Fruit fly (Drosophila melanogaster) whole organism, embryonic: ENCODE measurements around the gene BNIP3.
A peak's percentile ranks its signal among the peaks of the same experiment; 100 is the strongest.

Experiments
- CG10321 ChIP-seq: fragments of 200-800 bp; sonication (Bioruptor generic); IDR thresholded peaks from 2 replicates; pipeline ENCODE4 v1.3.6; 2022; ENCODE audit warnings: missing biosample characterization, missing genetic modification characterization
- CG10959 ChIP-seq: fragments of 200-800 bp; sonication (Bioruptor generic); IDR thresholded peaks from 2 replicates; pipeline ENCODE4 v1.3.6; 2022; ENCODE audit warnings: missing biosample characterization, missing genetic modification characterization
- CG10979 ChIP-seq: fragments of 200-800 bp; sonication (Bioruptor generic); optimal IDR thresholded peaks from 2 replicates; lab custom pipeline; 2018; ENCODE audit warnings: missing biosample characterization, mild to moderate bottlenecking, missing genetic modification characterization, moderate library complexity
- CG14050 ChIP-seq: fragments of 200-800 bp; sonication (Bioruptor generic); IDR thresholded peaks from 3 replicates; pipeline ENCODE4 v1.3.6; 2022; ENCODE audit warnings: missing biosample characterization, missing genetic modification characterization
- CG18476 ChIP-seq: fragments of 200-800 bp; sonication (Bioruptor generic); optimal IDR thresholded peaks from 2 replicates; lab custom pipeline; 2016; ENCODE audit warnings: missing biosample characterization, mild to moderate bottlenecking, missing genetic modification characterization
- CG18599 ChIP-seq: fragments of 200-800 bp; sonication (Bioruptor generic); optimal IDR thresholded peaks from 3 replicates; lab custom pipeline; 2017; ENCODE audit warnings: missing biosample characterization, missing genetic modification characterization, mild to moderate bottlenecking, moderate library complexity, missing genetic modification reagents
- CG2202 ChIP-seq: fragments of 200-800 bp; sonication (Bioruptor generic); optimal IDR thresholded peaks from 2 replicates; lab custom pipeline; 2018; ENCODE audit warnings: missing biosample characterization, mild to moderate bottlenecking, missing genetic modification characterization
- CG2889 ChIP-seq: fragments of 200-800 bp; sonication (Bioruptor generic); IDR thresholded peaks from 3 replicates; pipeline ENCODE4 v1.3.6; 2022; ENCODE audit warnings: missing biosample characterization, missing genetic modification characterization
- CG4404 ChIP-seq: fragments of 200-800 bp; sonication (Bioruptor generic); IDR thresholded peaks from 2 replicates; pipeline ENCODE4 v1.3.6; 2022; ENCODE audit warnings: missing biosample characterization, missing genetic modification characterization
- CG4820 ChIP-seq: fragments of 200-800 bp; sonication (Bioruptor generic); optimal IDR thresholded peaks from 3 replicates; lab custom pipeline; 2016; ENCODE audit warnings: missing biosample characterization, missing genetic modification characterization
- CG6791 ChIP-seq: fragments of 200-800 bp; sonication (Bioruptor generic); IDR thresholded peaks from 3 replicates; pipeline ENCODE4 v1.3.6; 2022; ENCODE audit warnings: missing biosample characterization, missing genetic modification characterization; ENCODE audit not compliant: partially characterized antibody
- CG7839 ChIP-seq: fragments of 200-800 bp; sonication (Bioruptor generic); optimal IDR thresholded peaks from 3 replicates; lab custom pipeline; 2018; ENCODE audit warnings: missing biosample characterization, mild to moderate bottlenecking, missing genetic modification characterization, moderate library complexity
- CG8388 ChIP-seq: fragments of 200-800 bp; sonication (Bioruptor generic); optimal IDR thresholded peaks from 2 replicates; lab custom pipeline; 2019; ENCODE audit warnings: missing biosample characterization, mild to moderate bottlenecking, missing genetic modification characterization, moderate library complexity
- CG8765 ChIP-seq: fragments of 200-800 bp; sonication (Bioruptor generic); IDR thresholded peaks from 2 replicates; pipeline ENCODE4 v1.3.6; 2022; ENCODE audit warnings: missing biosample characterization, missing genetic modification characterization
- CG9437 ChIP-seq: fragments of 200-800 bp; sonication (Bioruptor generic); optimal IDR thresholded peaks from 2 replicates; lab custom pipeline; 2018; ENCODE audit warnings: missing biosample characterization, mild to moderate bottlenecking, missing genetic modification characterization
- Dbx ChIP-seq: fragments of 200-800 bp; sonication (Bioruptor generic); IDR thresholded peaks from 3 replicates; pipeline ENCODE4 v1.3.6; 2022; ENCODE audit warnings: missing biosample characterization, missing genetic modification characterization
- Dip3 ChIP-seq: fragments of 200-800 bp; sonication (Bioruptor generic); optimal IDR thresholded peaks from 3 replicates; lab custom pipeline; 2016; ENCODE audit warnings: missing biosample characterization, missing genetic modification characterization
- ERR ChIP-seq: fragments of 200-800 bp; sonication (Bioruptor generic); optimal IDR thresholded peaks from 2 replicates; lab custom pipeline; 2016; ENCODE audit warnings: missing biosample characterization, missing genetic modification characterization
- H2.0 ChIP-seq: fragments of 200-800 bp; sonication (Bioruptor generic); IDR thresholded peaks from 2 replicates; pipeline ENCODE4 v1.3.6; 2022; ENCODE audit warnings: missing biosample characterization, missing genetic modification characterization
- HLH4C ChIP-seq: fragments of 200-800 bp; sonication (Bioruptor generic); IDR thresholded peaks from 3 replicates; pipeline ENCODE4 v1.3.6; 2022; ENCODE audit warnings: missing biosample characterization, missing genetic modification characterization; ENCODE audit not compliant: partially characterized antibody
- HLH54F ChIP-seq: fragments of 200-800 bp; sonication (Bioruptor generic); optimal IDR thresholded peaks from 3 replicates; lab custom pipeline; 2016; ENCODE audit warnings: missing biosample characterization, missing genetic modification characterization
- Hand ChIP-seq: fragments of 200-800 bp; sonication (Bioruptor generic); optimal IDR thresholded peaks from 2 replicates; lab custom pipeline; 2017; ENCODE audit warnings: mild to moderate bottlenecking, missing biosample characterization, missing genetic modification reagents, missing genetic modification characterization
- Hr51 ChIP-seq, 2 experiments: fragments of 200-800 bp; sonication (Bioruptor generic); optimal IDR thresholded peaks; 2 replicates in 1 of 2; 3 replicates in 1 of 2; lab custom pipeline; 2016 to 2018; ENCODE audit warnings: missing biosample characterization in 2 of 2, missing genetic modification characterization in 2 of 2, mild to moderate bottlenecking in 1 of 2, moderate library complexity in 1 of 2
- Lpt ChIP-seq: fragments of >200 bp; optimal IDR thresholded peaks from 2 replicates; lab custom pipeline; 2018; ENCODE audit warnings: missing biosample characterization, missing genetic modification characterization
- Med ChIP-seq: fragments of 200-800 bp; sonication (Bioruptor generic); peaks from one replicate; lab custom pipeline; 2016; ENCODE audit warnings: missing biosample characterization, missing genetic modification characterization, mild to moderate bottlenecking, inconsistent platforms, moderate library complexity
- Meics ChIP-seq: fragments of 200-800 bp; sonication (Bioruptor generic); optimal IDR thresholded peaks from 2 replicates; lab custom pipeline; 2017; ENCODE audit warnings: missing biosample characterization, mild to moderate bottlenecking, missing genetic modification characterization
- NFAT ChIP-seq: fragments of 200-800 bp; sonication (Bioruptor generic); IDR thresholded peaks from 2 replicates; pipeline ENCODE4 v1.3.6; 2022; ENCODE audit warnings: missing biosample characterization, missing genetic modification characterization
- Nf-YB ChIP-seq: fragments of 200-800 bp; sonication (Bioruptor generic); optimal IDR thresholded peaks from 3 replicates; lab custom pipeline; 2019; ENCODE audit warnings: missing biosample characterization, mild to moderate bottlenecking, missing genetic modification characterization, moderate library complexity
- Nf-YC ChIP-seq: fragments of 200-800 bp; optimal IDR thresholded peaks from 3 replicates; lab custom pipeline; 2019; ENCODE audit warnings: missing biosample characterization, mild to moderate bottlenecking, missing genetic modification characterization, moderate library complexity
- Optix ChIP-seq: fragments of 200-800 bp; sonication (Bioruptor generic); IDR thresholded peaks from 3 replicates; pipeline ENCODE4 v1.3.6; 2022; ENCODE audit warnings: missing biosample characterization, missing genetic modification characterization
- Rx ChIP-seq: fragments of 200-800 bp; sonication (Bioruptor generic); IDR thresholded peaks from 2 replicates; pipeline ENCODE4 v1.3.6; 2022; ENCODE audit warnings: missing biosample characterization, missing genetic modification characterization
- Sox102F ChIP-seq: fragments of 200-800 bp; sonication (Bioruptor generic); optimal IDR thresholded peaks from 2 replicates; lab custom pipeline; 2018; ENCODE audit warnings: missing biosample characterization, mild to moderate bottlenecking, missing genetic modification characterization, moderate library complexity
- Taf1 ChIP-seq: fragments of 200-800 bp; sonication (Bioruptor generic); IDR thresholded peaks from 2 replicates; pipeline ENCODE4 v1.3.6; 2022; ENCODE audit warnings: missing biosample characterization, missing genetic modification characterization
- Xrp1 ChIP-seq: fragments of 200-800 bp; sonication (Bioruptor generic); IDR thresholded peaks from 2 replicates; pipeline ENCODE4 v1.3.6; 2022; ENCODE audit warnings: missing biosample characterization, missing genetic modification characterization
- ato ChIP-seq: fragments of 200-800 bp; sonication (Bioruptor generic); IDR thresholded peaks from 2 replicates; pipeline ENCODE4 v1.3.6; 2022; ENCODE audit warnings: missing biosample characterization, missing genetic modification characterization; ENCODE audit not compliant: partially characterized antibody
- bowl ChIP-seq: fragments of 200-800 bp; sonication (Bioruptor generic); IDR thresholded peaks from 2 replicates; pipeline ENCODE4 v1.3.6; 2022; ENCODE audit warnings: missing biosample characterization, missing genetic modification characterization
- cad ChIP-seq: fragments of >200 bp; optimal IDR thresholded peaks from 2 replicates; lab custom pipeline; 2017; ENCODE audit warnings: missing biosample characterization, missing genetic modification characterization
- caup ChIP-seq: fragments of 200-800 bp; sonication (Bioruptor generic); optimal IDR thresholded peaks from 3 replicates; lab custom pipeline; 2017; ENCODE audit warnings: missing biosample characterization, mild to moderate bottlenecking, missing genetic modification characterization, moderate library complexity; ENCODE audit not compliant: severe bottlenecking
- chm ChIP-seq: fragments of 200-800 bp; sonication (Bioruptor generic); IDR thresholded peaks from 2 replicates; pipeline ENCODE4 v1.3.6; 2022; ENCODE audit warnings: missing biosample characterization, missing genetic modification characterization
- dimm ChIP-seq: fragments of 200-800 bp; sonication (Bioruptor generic); IDR thresholded peaks from 2 replicates; pipeline ENCODE4 v1.3.6; 2022; ENCODE audit warnings: missing biosample characterization, missing genetic modification characterization
- ems ChIP-seq: fragments of 200-800 bp; sonication (Bioruptor generic); optimal IDR thresholded peaks from 3 replicates; lab custom pipeline; 2016; ENCODE audit warnings: missing biosample characterization, missing genetic modification characterization
- esg ChIP-seq: fragments of 200-800 bp; sonication (Bioruptor generic); conservative IDR thresholded peaks from 2 replicates; pipeline ENCODE4 v1.3.6; 2022; ENCODE audit warnings: missing biosample characterization, missing genetic modification characterization
- ham ChIP-seq: fragments of 200-800 bp; sonication (Bioruptor generic); IDR thresholded peaks from 2 replicates; pipeline ENCODE4 v1.3.6; 2022; ENCODE audit warnings: missing biosample characterization, missing genetic modification characterization
- nerfin-2 ChIP-seq: fragments of 200-800 bp; sonication (Bioruptor generic); IDR thresholded peaks from 2 replicates; pipeline ENCODE4 v1.3.6; 2022; ENCODE audit warnings: missing biosample characterization, missing genetic modification characterization; ENCODE audit not compliant: partially characterized antibody
- psq ChIP-seq: fragments of 200-800 bp; sonication (Bioruptor generic); optimal IDR thresholded peaks from 2 replicates; lab custom pipeline; 2017; ENCODE audit warnings: missing biosample characterization, missing genetic modification characterization
- seq ChIP-seq: fragments of 200-800 bp; sonication (Bioruptor generic); IDR thresholded peaks from 2 replicates; pipeline ENCODE4 v1.3.6; 2022; ENCODE audit warnings: missing biosample characterization, missing genetic modification characterization
- sob ChIP-seq: fragments of 200-800 bp; sonication (Bioruptor generic); IDR thresholded peaks from 2 replicates; pipeline ENCODE4 v1.3.6; 2022; ENCODE audit warnings: missing biosample characterization, missing genetic modification characterization
- stc ChIP-seq: fragments of 200-800 bp; sonication (Bioruptor generic); IDR thresholded peaks from 2 replicates; pipeline ENCODE4 v1.3.6; 2022; ENCODE audit warnings: missing biosample characterization, missing genetic modification characterization
- tll ChIP-seq, 2 experiments: fragments of 200-800 bp in 1 of 2; fragments of >200 bp in 1 of 2; sonication (Bioruptor generic) in 1 of 2; optimal IDR thresholded peaks; 2 replicates each; lab custom pipeline; 2017 to 2019; ENCODE audit warnings: missing biosample characterization in 2 of 2, missing genetic modification characterization in 2 of 2, mild to moderate bottlenecking in 1 of 2, moderate library complexity in 1 of 2
- ttk ChIP-seq: fragments of 200-800 bp; sonication (Bioruptor generic); IDR thresholded peaks from 2 replicates; pipeline ENCODE4 v2.1.2; 2022; ENCODE audit warnings: missing biosample characterization, missing genetic modification characterization
- vvl ChIP-seq: fragments of 200-800 bp; sonication (Bioruptor generic); IDR thresholded peaks from 2 replicates; pipeline ENCODE4 v1.3.6; 2022; ENCODE audit warnings: missing biosample characterization, missing genetic modification characterization

Gene BNIP3

DNA sequence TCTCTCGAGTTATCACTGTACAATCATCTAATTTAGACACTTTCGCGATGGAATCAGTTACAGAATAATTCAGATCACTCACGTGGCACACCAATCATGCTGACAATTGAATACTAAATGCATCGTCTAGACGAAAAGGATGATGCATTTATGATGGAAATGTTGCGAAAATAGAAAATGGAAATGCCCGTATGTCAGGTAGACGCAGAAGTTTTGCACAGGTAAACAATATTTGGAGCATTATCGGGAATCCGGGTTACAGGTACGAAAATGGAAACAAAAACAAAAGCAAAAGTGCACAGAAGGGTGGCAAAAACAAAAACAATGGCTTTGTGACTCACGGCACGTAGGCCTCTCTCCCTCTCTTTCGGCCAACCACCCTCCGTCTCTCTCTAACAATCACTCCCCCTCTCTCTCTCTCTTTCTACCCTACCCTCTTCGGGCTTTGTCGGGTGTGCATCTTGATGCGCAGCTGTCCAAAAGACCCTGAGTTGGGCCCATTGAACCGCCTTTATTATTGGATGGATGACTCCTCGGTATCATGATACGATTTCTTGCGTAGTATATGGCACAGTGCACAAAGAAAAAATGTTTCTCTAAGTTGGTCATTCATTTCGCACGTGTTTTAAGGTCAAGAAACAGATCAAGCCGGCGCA lies 1.9 kb downstream of the BNIP3 start (continued):
- no peak for TF ChIP-seq esg
- no peak for TF ChIP-seq caup (GFP tag; lab: Kevin White, UChicago)
- no peak for TF ChIP-seq CG4404 (GFP tag; lab: Robert Waterston, UW)
- no peak for TF ChIP-seq Rx (GFP tag; lab: Robert Waterston, UW)
- no peak for TF ChIP-seq CG10979 (tag; lab: Kevin White, UChicago)
- TF ChIP-seq Meics (GFP tag; lab: Kevin White, UChicago) = no peak
- no peak for TF ChIP-seq CG9437 (GFP tag; lab: Kevin White, UChicago)
- no peak for TF ChIP-seq H2.0 (GFP tag; lab: Robert Waterston, UW)
- TF ChIP-seq NFAT = no peak
- no peak for TF ChIP-seq Nf-YB (GFP tag; lab: Kevin White, UChicago)
- TF ChIP-seq CG4820 (GFP tag; lab: Kevin White, UChicago) = no peak
- TF ChIP-seq CG18599 (GFP tag; lab: Kevin White, UChicago) = no peak
- no peak for TF ChIP-seq Taf1 (GFP tag; lab: Robert Waterston, UW)
- TF ChIP-seq ato (GFP tag; lab: Robert Waterston, UW) = peak; percentile 45; the same call in 1 of the 2 replicates
- TF ChIP-seq CG14050 (GFP tag; lab: Robert Waterston, UW) = no peak
- peak; percentile 63; the same call in 1 of the 2 replicates for TF ChIP-seq seq (GFP tag; lab: Robert Waterston, UW)
- TF ChIP-seq Sox102F = no peak
- TF ChIP-seq Dbx = no peak
- no peak for TF ChIP-seq ems (GFP tag; lab: Kevin White, UChicago)
- no peak for TF ChIP-seq Lpt (GFP tag; lab: Kevin White, UChicago)
- TF ChIP-seq psq (GFP tag; lab: Kevin White, UChicago) = no peak
- TF ChIP-seq CG2889 (GFP tag; lab: Robert Waterston, UW) = no peak
- TF ChIP-seq HLH4C (GFP tag; lab: Robert Waterston, UW) = no peak
- no peak for TF ChIP-seq CG2202
- peak; percentile 86 for TF ChIP-seq CG10321
- peak; percentile 46 for TF ChIP-seq cad (GFP tag; lab: Kevin White, UChicago)
- no peak for TF ChIP-seq nerfin-2
- TF ChIP-seq tll (GFP tag; optimal IDR thresholded peaks at IDR 0.05; lab: Kevin White, UChicago) = peak in 1 of 2 experiments; percentile 99
- TF ChIP-seq CG8388 (GFP tag; lab: Kevin White, UChicago) = peak; percentile 39
- TF ChIP-seq CG10959 (GFP tag; lab: Robert Waterston, UW) = no peak
- no peak for TF ChIP-seq ERR (GFP tag; lab: Kevin White, UChicago)
- TF ChIP-seq chm = no peak
- TF ChIP-seq Med (GFP tag; lab: Kevin White, UChicago) = no peak
- TF ChIP-seq vvl (GFP tag; lab: Robert Waterston, UW) = no peak
- TF ChIP-seq dimm (GFP tag; lab: Robert Waterston, UW) = no peak
- TF ChIP-seq Xrp1 (GFP tag; lab: Robert Waterston, UW) = no peak
- TF ChIP-seq CG18476 = no peak
- no peak for TF ChIP-seq Hr51 (GFP tag; optimal IDR thresholded peaks at IDR 0.05; lab: Kevin White, UChicago)
- no peak for TF ChIP-seq Hand (GFP tag; lab: Kevin White, UChicago)
- no peak for TF ChIP-seq stc (GFP tag; lab: Robert Waterston, UW)
- TF ChIP-seq bowl (GFP tag; lab: Robert Waterston, UW) = no peak
- TF ChIP-seq ham = no peak
- no peak for TF ChIP-seq HLH54F (GFP tag; lab: Kevin White, UChicago)
- TF ChIP-seq sob (GFP tag; lab: Robert Waterston, UW) = no peak
- peak; percentile 63 for TF ChIP-seq ttk (GFP tag; lab: Robert Waterston, UW)
- TF ChIP-seq CG7839 (tag; lab: Kevin White, UChicago) = no peak
- no peak for TF ChIP-seq CG8765 (GFP tag; lab: Robert Waterston, UW)
- TF ChIP-seq CG6791 (GFP tag; lab: Robert Waterston, UW) = peak; percentile 43; the same call in 1 of the 3 replicates
- TF ChIP-seq Nf-YC (tag; lab: Kevin White, UChicago) = no peak
- no peak for TF ChIP-seq Optix (GFP tag; lab: Robert Waterston, UW)
- TF ChIP-seq Dip3 (GFP tag; lab: Kevin White, UChicago) = no peak
